Worm (Caenorhabditis elegans) whole organism, L3 larva: ENCODE measurements around the gene fbxa-147.

Experiments
- R02D3.7 ChIP-seq: fragments of 150-350 bp; optimal IDR thresholded peaks from 2 replicates; lab custom pipeline; 2014; ENCODE audit warnings: missing biosample characterization, missing genetic modification characterization
- aly-2 ChIP-seq: fragments of 150-350 bp; optimal IDR thresholded peaks from 2 replicates; lab custom pipeline; 2014; ENCODE audit warnings: missing biosample characterization, missing genetic modification characterization
- ama-1 ChIP-seq: fragments of 150-350 bp; optimal IDR thresholded peaks from 2 replicates; lab custom pipeline; 2018
- ceh-16 ChIP-seq: sonication (generic microtip); optimal IDR thresholded peaks from 2 replicates; lab custom pipeline; 2017; ENCODE audit warnings: missing biosample characterization, missing genetic modification characterization
- ceh-28 ChIP-seq: fragments of 150-350 bp; optimal IDR thresholded peaks from 2 replicates; lab custom pipeline; 2014; ENCODE audit warnings: missing biosample characterization, missing genetic modification reagents, missing genetic modification characterization
- ceh-82 ChIP-seq: fragments of 150-350 bp; optimal IDR thresholded peaks from 2 replicates; lab custom pipeline; 2014; ENCODE audit warnings: missing biosample characterization, missing genetic modification characterization
- ceh-9 ChIP-seq: sonication (generic microtip); optimal IDR thresholded peaks from 2 replicates; lab custom pipeline; 2018; ENCODE audit warnings: missing biosample characterization, missing genetic modification characterization
- daf-12 ChIP-seq: fragments of 150-350 bp; optimal IDR thresholded peaks from 2 replicates; lab custom pipeline; 2014; ENCODE audit warnings: missing biosample characterization, missing genetic modification reagents, missing genetic modification characterization
- egl-5 ChIP-seq: fragments of 150-350 bp; optimal IDR thresholded peaks from 2 replicates; lab custom pipeline; 2017; ENCODE audit warnings: missing biosample characterization, missing genetic modification reagents, missing genetic modification characterization, inconsistent platforms
- elt-1 ChIP-seq: fragments of 150-350 bp; optimal IDR thresholded peaks from 2 replicates; lab custom pipeline; 2014; ENCODE audit warnings: missing biosample characterization, missing genetic modification characterization
- elt-2 ChIP-seq: sonication (generic microtip); optimal IDR thresholded peaks from 2 replicates; lab custom pipeline; 2016; ENCODE audit warnings: missing genetic modification reagents, mild to moderate bottlenecking, missing genetic modification characterization, missing compliant biosample characterization
- eor-1 ChIP-seq, 2 experiments: fragments of 150-350 bp; optimal IDR thresholded peaks; 2 replicates each; lab custom pipeline; 2014 to 2018; ENCODE audit warnings: missing biosample characterization in 2 of 2, missing genetic modification characterization in 2 of 2
- fkh-10 ChIP-seq: sonication (generic microtip); optimal IDR thresholded peaks from 2 replicates; lab custom pipeline; 2017; ENCODE audit warnings: missing biosample characterization, missing genetic modification reagents, missing genetic modification characterization
- fkh-2 ChIP-seq: fragments of 150-350 bp; optimal IDR thresholded peaks from 2 replicates; lab custom pipeline; 2014; ENCODE audit warnings: missing biosample characterization, missing genetic modification reagents, missing genetic modification characterization
- fos-1 ChIP-seq: fragments of 150-350 bp; optimal IDR thresholded peaks from 2 replicates; lab custom pipeline; 2014; ENCODE audit warnings: missing biosample characterization, missing genetic modification characterization
- hmg-11 ChIP-seq: sonication (generic microtip); optimal IDR thresholded peaks from 2 replicates; lab custom pipeline; 2016; ENCODE audit warnings: missing genetic modification characterization, missing compliant biosample characterization
- jun-1 ChIP-seq: fragments of 150-350 bp; optimal IDR thresholded peaks from 2 replicates; lab custom pipeline; 2014; ENCODE audit warnings: missing biosample characterization, missing genetic modification reagents, missing genetic modification characterization
- lin-15B ChIP-seq: fragments of 150-350 bp; optimal IDR thresholded peaks from 2 replicates; lab custom pipeline; 2014; ENCODE audit warnings: missing biosample characterization, missing genetic modification characterization
- lin-39 ChIP-seq: fragments of 150-350 bp; optimal IDR thresholded peaks from 2 replicates; lab custom pipeline; 2018; ENCODE audit warnings: missing biosample characterization, missing genetic modification reagents, missing genetic modification characterization
- lsy-12 ChIP-seq: sonication (generic microtip); optimal IDR thresholded peaks from 2 replicates; lab custom pipeline; 2016; ENCODE audit warnings: mild to moderate bottlenecking, missing genetic modification characterization, missing compliant biosample characterization
- mdl-1 ChIP-seq: fragments of 150-350 bp; optimal IDR thresholded peaks from 2 replicates; lab custom pipeline; 2014; ENCODE audit warnings: missing biosample characterization, missing genetic modification characterization
- mml-1 ChIP-seq: fragments of 150-350 bp; sonication (generic microtip); optimal IDR thresholded peaks from 3 replicates; lab custom pipeline; 2014; ENCODE audit warnings: missing biosample characterization, missing genetic modification characterization
- nfya-1 ChIP-seq: sonication (generic microtip); optimal IDR thresholded peaks from 2 replicates; lab custom pipeline; 2017; ENCODE audit warnings: missing genetic modification characterization, mild to moderate bottlenecking, missing compliant biosample characterization, antibody characterized with exemption, moderate library complexity; ENCODE audit not compliant: insufficient read depth
- nhr-11 ChIP-seq: fragments of 150-350 bp; optimal IDR thresholded peaks from 2 replicates; lab custom pipeline; 2014; ENCODE audit warnings: missing biosample characterization, missing genetic modification characterization
- nhr-23 ChIP-seq: fragments of 150-350 bp; optimal IDR thresholded peaks from 2 replicates; lab custom pipeline; 2014; ENCODE audit warnings: missing biosample characterization, missing genetic modification reagents, missing genetic modification characterization
- nhr-25 ChIP-seq: sonication (generic microtip); optimal IDR thresholded peaks from 2 replicates; lab custom pipeline; 2017; ENCODE audit warnings: missing biosample characterization, missing genetic modification characterization
- nhr-28 ChIP-seq: fragments of 150-350 bp; optimal IDR thresholded peaks from 2 replicates; lab custom pipeline; 2014; ENCODE audit warnings: missing biosample characterization, missing genetic modification characterization
- nhr-43 ChIP-seq: sonication (generic microtip); optimal IDR thresholded peaks from 2 replicates; lab custom pipeline; 2016; ENCODE audit warnings: mild to moderate bottlenecking, missing genetic modification characterization, missing compliant biosample characterization; ENCODE audit not compliant: poor library complexity, severe bottlenecking
- nhr-76 ChIP-seq: fragments of 150-350 bp; sonication (generic microtip); optimal IDR thresholded peaks from 5 replicates; lab custom pipeline; 2014; ENCODE audit warnings: missing biosample characterization, missing genetic modification characterization
- pha-4 ChIP-seq: fragments of 150-350 bp; optimal IDR thresholded peaks from 2 replicates; lab custom pipeline; 2014; ENCODE audit warnings: missing biosample characterization, missing genetic modification reagents, missing genetic modification characterization
- pqm-1 ChIP-seq: fragments of 150-350 bp; optimal IDR thresholded peaks from 2 replicates; lab custom pipeline; 2017; ENCODE audit warnings: missing biosample characterization, missing genetic modification characterization, inconsistent platforms
- sea-2 ChIP-seq: fragments of 150-350 bp; sonication (generic microtip); optimal IDR thresholded peaks from 4 replicates; lab custom pipeline; 2014; ENCODE audit warnings: missing biosample characterization, missing genetic modification reagents, missing genetic modification characterization
- skn-1 ChIP-seq: fragments of 150-350 bp; optimal IDR thresholded peaks from 2 replicates; lab custom pipeline; 2014; ENCODE audit warnings: missing biosample characterization, missing genetic modification characterization
- snpc-4 ChIP-seq: fragments of 150-350 bp; optimal IDR thresholded peaks from 2 replicates; lab custom pipeline; 2014; ENCODE audit warnings: missing biosample characterization, missing genetic modification characterization
- unc-39 ChIP-seq: sonication (generic microtip); optimal IDR thresholded peaks from 4 replicates; lab custom pipeline; 2017; ENCODE audit warnings: missing biosample characterization, missing genetic modification characterization
- unc-62 ChIP-seq: fragments of 150-350 bp; sonication (generic microtip); optimal IDR thresholded peaks from 4 replicates; lab custom pipeline; 2014; ENCODE audit warnings: missing biosample characterization, missing genetic modification reagents, missing genetic modification characterization
- zag-1 ChIP-seq: fragments of 150-350 bp; optimal IDR thresholded peaks from 2 replicates; lab custom pipeline; 2014; ENCODE audit warnings: missing biosample characterization, missing genetic modification characterization

Gene fbxa-147

DNA sequence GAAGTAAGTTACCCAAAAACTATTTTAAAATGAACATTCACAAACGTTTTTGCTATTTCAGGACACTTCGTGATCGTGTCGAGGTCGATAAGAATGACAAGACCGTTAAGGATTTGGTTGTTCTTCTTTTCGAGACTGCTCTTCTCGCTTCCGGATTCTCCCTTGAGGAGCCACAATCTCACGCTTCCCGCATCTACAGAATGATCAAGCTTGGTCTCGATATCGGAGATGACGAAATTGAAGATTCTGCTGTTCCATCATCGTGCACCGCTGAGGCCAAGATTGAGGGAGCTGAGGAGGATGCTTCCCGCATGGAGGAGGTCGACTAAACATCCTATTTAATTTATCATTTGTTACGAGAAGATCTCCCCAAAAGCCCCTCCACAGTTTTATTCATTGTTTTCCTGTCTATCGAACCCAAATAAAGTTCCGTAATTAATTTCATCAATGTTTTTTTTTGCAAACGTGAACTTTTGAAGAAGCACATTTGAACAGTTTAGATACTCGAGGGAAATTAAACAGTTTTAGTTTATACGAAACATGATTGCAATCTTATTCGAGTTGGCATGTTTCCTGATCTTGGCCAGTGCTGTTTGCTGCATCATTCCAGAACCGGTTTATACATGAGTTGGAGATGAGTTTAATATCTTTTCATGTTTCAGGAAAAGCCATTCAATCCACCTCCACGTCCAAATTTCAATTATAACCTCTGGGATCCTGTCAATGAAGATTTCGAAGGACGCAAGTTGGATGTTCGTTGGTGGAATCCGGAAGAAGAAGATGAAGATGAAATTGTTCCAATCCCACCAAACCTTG, 28.0 kb upstream of the fbxa-147 start, which contains the start of gene C47E8.11 (continued):
- TF ChIP-seq jun-1 (tag; lab: Kevin White, UChicago) (no peak), ceh-28 (tag; lab: Kevin White, UChicago) (no peak), ceh-16 (tag; lab: Kevin White, UChicago) (no peak), lin-39 (peak; percentile 45), nhr-25 (peak; percentile 89), nfya-1 (peak; percentile 60), nhr-23 (tag; lab: Kevin White, UChicago) (peak; percentile 64)

DNA sequence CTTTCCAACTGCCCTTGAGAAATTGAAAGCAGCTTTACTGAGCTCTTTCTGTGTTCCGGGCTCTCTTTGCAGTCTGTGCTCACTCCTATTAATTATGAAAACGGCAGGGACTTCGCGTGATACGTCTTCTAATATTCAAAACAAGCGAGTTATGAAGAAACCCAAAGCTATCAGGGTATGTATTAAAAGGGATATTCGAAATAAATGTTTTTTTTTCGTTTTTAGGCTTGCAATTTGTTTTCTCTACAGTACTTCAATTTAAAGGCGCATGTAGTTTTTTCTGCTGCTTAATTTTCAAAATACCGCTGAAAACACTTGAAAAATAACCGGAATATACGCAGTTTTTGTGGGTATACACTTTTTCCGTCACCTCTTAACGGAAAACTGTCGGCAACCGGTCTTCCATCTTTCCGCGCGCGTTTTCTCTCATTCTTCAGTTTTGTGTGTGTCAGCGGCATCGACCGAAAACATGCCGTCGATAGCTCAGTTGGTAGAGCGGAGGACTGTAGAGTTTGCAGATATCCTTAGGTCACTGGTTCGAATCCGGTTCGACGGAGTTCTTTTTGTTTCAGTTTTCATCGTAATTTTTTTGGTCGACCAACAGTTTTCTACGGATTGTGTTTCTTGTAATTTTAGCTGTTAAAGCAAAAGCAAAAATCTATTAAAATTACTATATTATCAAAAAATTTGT, 27.1 kb upstream of the fbxa-147 start, which contains the start of gene gasr-8:
gasr-8 (plus strand) TSS at position 51 of the 691 bp plus-strand sequence.
- TF ChIP-seq nfya-1 (peak; percentile 22), lin-15B (no peak), pqm-1 (tag; lab: Kevin White, UChicago) (no peak), skn-1 (no peak), pha-4 (tag; lab: Kevin White, UChicago) (peak; percentile 18)

DNA sequence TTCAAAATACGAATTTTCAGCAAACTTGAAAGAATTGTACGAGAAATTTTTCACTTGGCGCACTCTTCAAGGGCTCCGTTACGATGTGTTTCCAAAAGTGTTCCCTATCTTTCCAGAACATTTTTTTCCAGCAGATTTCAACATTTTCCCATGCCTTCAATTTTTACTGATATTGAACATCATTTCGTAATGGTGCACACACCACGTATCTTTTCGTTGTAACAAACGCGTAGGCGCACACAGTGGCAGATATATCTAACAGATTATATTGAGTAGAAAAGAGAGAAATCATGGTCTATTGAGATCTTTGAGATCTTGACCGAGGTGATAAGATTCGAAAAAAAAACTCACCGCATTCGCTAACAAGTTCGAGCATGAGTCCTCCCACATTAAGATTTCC, 20.6 kb upstream of the fbxa-147 start:
- TF ChIP-seq nhr-25 (no peak), fkh-2 (no peak), sea-2 (GFP tag; lab: Kevin White, UChicago) (no peak), zag-1 (tag; lab: Kevin White, UChicago) (no peak), ama-1 (lab: Kevin White, UChicago) (no peak), lin-39 (no peak), elt-1 (tag; lab: Kevin White, UChicago) (no peak), eor-1 (tag; optimal IDR thresholded peaks at IDR 0.05; lab: Kevin White, UChicago) (no peak), elt-2 (tag; lab: Kevin White, UChicago) (no peak), daf-12 (tag; lab: Kevin White, UChicago) (no peak), ceh-82 (tag; lab: Kevin White, UChicago) (no peak), skn-1 (no peak), jun-1 (tag; lab: Kevin White, UChicago) (no peak), nfya-1 (no peak)

DNA sequence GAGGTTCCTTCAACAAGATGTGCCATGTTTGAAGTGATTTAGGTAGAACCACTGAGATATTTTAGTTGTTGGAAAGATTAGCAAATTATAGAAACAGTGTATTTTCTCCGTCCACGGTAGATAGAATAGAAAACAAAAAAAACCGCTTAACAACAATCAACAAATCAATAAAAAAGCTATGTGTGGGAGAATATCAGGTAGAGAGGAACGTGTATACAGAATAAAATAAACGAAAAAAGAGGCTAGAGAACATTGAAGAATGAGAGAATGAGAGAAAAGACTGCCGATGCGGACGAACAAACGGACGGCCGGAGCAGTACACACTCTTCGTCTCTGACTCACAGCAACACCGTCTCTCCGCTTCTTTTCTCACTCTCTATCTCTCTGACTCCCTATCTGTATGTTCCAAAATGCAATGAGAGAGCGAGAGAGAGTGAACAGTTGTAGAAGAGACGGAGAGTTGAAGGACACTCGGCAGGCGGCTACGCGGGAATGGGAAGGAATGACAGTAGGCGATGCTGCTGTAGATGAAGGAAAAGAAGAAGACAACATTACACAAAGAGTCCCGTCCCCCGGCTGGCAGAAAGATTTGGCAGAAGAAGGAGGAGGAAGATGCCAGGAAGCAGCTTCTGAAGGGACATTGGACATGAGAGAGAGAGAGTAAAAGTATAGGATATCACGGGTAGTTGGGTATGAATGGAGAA, 19.5 kb upstream of the fbxa-147 start, which contains the start of gene unc-112:
unc-112 (minus strand) TSS at position 51 of the 704 bp plus-strand sequence.
- TF ChIP-seq ceh-9 (tag; lab: Kevin White, UChicago) (no peak), hmg-11 (tag; lab: Kevin White, UChicago) (peak; percentile 82), elt-2 (tag; lab: Kevin White, UChicago) (peak; percentile 73), daf-12 (tag; lab: Kevin White, UChicago) (no peak), fos-1 (peak; percentile 59), ama-1 (lab: Kevin White, UChicago) (no peak), unc-39 (tag; lab: Kevin White, UChicago) (no peak), mdl-1 (tag; lab: Kevin White, UChicago) (no peak), unc-62 (GFP tag; lab: Kevin White, UChicago) (peak; percentile 18), ceh-28 (tag; lab: Kevin White, UChicago) (peak; percentile 15), lsy-12 (tag; lab: Kevin White, UChicago) (peak; percentile 3), pqm-1 (tag; lab: Kevin White, UChicago) (peak; percentile 44), egl-5 (tag; lab: Kevin White, UChicago) (peak; percentile 57), skn-1 (peak; percentile 26), R02D3.7 (peak; percentile 12), eor-1 (tag; optimal IDR thresholded peaks at IDR 0.05; lab: Kevin White, UChicago) (no peak), pha-4 (tag; lab: Kevin White, UChicago) (peak; percentile 80), lin-39 (peak; percentile 57), elt-1 (tag; lab: Kevin White, UChicago) (no peak), nhr-25 (peak; percentile 85), mml-1 (tag; lab: Kevin White, UChicago) (no peak), nhr-11 (tag; lab: Kevin White, UChicago) (peak; percentile 55), sea-2 (GFP tag; lab: Kevin White, UChicago) (peak; percentile 9), jun-1 (tag; lab: Kevin White, UChicago) (peak; percentile 38), nhr-23 (tag; lab: Kevin White, UChicago) (peak; percentile 46), nhr-43 (tag; lab: Kevin White, UChicago) (peak; percentile 25), snpc-4 (tag; lab: Kevin White, UChicago) (peak; percentile 77), aly-2 (tag; lab: Kevin White, UChicago) (no peak), fkh-10 (no peak), nhr-76 (tag; lab: Kevin White, UChicago) (peak; percentile 15), nhr-28 (no peak), lin-15B (peak; percentile 59), nfya-1 (peak; percentile 85)
